Fruit fly (Drosophila melanogaster): ENCODE measurements around the gene PolI.

The PolI gene

DNA sequence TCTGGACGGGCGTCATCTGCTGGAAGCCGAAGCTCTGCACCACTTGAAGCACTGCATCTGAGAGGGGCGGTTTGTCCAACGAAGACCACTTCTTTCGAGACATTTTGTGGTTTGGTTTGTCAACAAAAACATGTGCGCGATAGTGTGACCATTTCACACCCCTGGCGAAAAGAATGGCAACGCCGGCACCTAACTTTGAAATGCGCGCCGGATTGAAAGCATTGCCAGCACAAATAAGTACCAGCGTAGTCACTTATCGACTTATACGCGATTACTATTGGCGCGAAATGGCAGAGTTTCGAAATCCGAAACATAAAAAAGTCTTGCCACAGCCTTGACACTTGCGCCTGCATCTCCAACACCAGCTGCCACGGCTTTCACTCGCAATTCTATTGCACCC is 36.4 kb downstream of the PolI start, which contains the start of gene CG9630 (continued):
- TF ChIP-seq mirr (GFP tag; optimal IDR thresholded peaks at IDR 0.05) (no peak), repo (GFP tag; optimal IDR thresholded peaks at IDR 0.05) (no peak), knrl (GFP tag; IDR thresholded peaks at IDR 0.05; ENCODE audit: partially characterized antibody) (0 out of 3 replicates have a peak, but pooled peaks have one; percentile 44), vnd (GFP tag; IDR thresholded peaks at IDR 0.05; ENCODE audit: partially characterized antibody) (0 out of 3 replicates have a peak, but pooled peaks have one; percentile 41), amos (GFP tag; IDR thresholded peaks at IDR 0.05; ENCODE audit: partially characterized antibody) (peak; percentile 69), CG18599 (GFP tag; optimal IDR thresholded peaks at IDR 0.05) (no peak), pzg (GFP tag; optimal IDR thresholded peaks at IDR 0.05) (peak; percentile 97), CG17802 (tag; optimal IDR thresholded peaks at IDR 0.05) (no peak), abd-A (tag; optimal IDR thresholded peaks at IDR 0.05) (no peak), CG9609 (GFP tag; optimal IDR thresholded peaks at IDR 0.05) (no peak), C15 (GFP tag; IDR thresholded peaks at IDR 0.05) (no peak), cg (GFP tag; optimal IDR thresholded peaks at IDR 0.05) (no peak), CG17912 (GFP tag; optimal IDR thresholded peaks at IDR 0.05) (no peak), tup (GFP tag; optimal IDR thresholded peaks at IDR 0.05) (no peak), CG9437 (GFP tag; optimal IDR thresholded peaks at IDR 0.05) (no peak), CG13123 (GFP tag; optimal IDR thresholded peaks at IDR 0.05) (no peak), CG12104 (GFP tag; optimal IDR thresholded peaks at IDR 0.05) (no peak), pum (GFP tag; optimal IDR thresholded peaks at IDR 0.05) (no peak), Trl (optimal IDR thresholded peaks at IDR 0.05) (no peak), Trl (GFP tag; optimal IDR thresholded peaks at IDR 0.05) (no peak), CHES-1-like (GFP tag; optimal IDR thresholded peaks at IDR 0.05) (peak; percentile 36), CG10274 (GFP tag; optimal IDR thresholded peaks at IDR 0.05) (no peak), Neu2 (GFP tag; optimal IDR thresholded peaks at IDR 0.05; ENCODE audit: borderline replicate concordance) (no peak), lmd (GFP tag; IDR thresholded peaks at IDR 0.05) (no peak), onecut (GFP tag; IDR thresholded peaks at IDR 0.05) (no peak), cas (GFP tag; IDR thresholded peaks at IDR 0.05) (no peak), CG2202 (tag; optimal IDR thresholded peaks at IDR 0.05) (no peak), zfh1 (GFP tag; IDR thresholded peaks at IDR 0.05) (no peak), disco-r (GFP tag; optimal IDR thresholded peaks at IDR 0.05) (no peak), stwl (tag; optimal IDR thresholded peaks at IDR 0.05) (no peak), B-H1 (GFP tag; IDR thresholded peaks at IDR 0.05) (no peak), Sin3A (optimal IDR thresholded peaks at IDR 0.05) (peak; percentile 56), HLH4C (GFP tag; IDR thresholded peaks at IDR 0.05; ENCODE audit: partially characterized antibody) (peak; percentile 54; the same call in 2 of the 3 replicates), Antp (GFP tag; optimal IDR thresholded peaks at IDR 0.05) (no peak), Fer2 (tag; optimal IDR thresholded peaks at IDR 0.05) (no peak), gfzf (GFP tag; optimal IDR thresholded peaks at IDR 0.05) (peak; percentile 69), Asciz (GFP tag; optimal IDR thresholded peaks at IDR 0.05) (no peak), sc (optimal IDR thresholded peaks at IDR 0.05) (no peak), sc (GFP tag; optimal IDR thresholded peaks at IDR 0.05) (no peak), Hr51 (GFP tag; optimal IDR thresholded peaks at IDR 0.05) (no peak), CG34376 (GFP tag; optimal IDR thresholded peaks at IDR 0.05) (no peak), fd3F (GFP tag; optimal IDR thresholded peaks at IDR 0.05) (no peak), ewg (GFP tag; optimal IDR thresholded peaks at IDR 0.05) (peak; percentile 1), CG2712 (tag; optimal IDR thresholded peaks at IDR 0.05) (peak; percentile 24), gce (GFP tag; IDR thresholded peaks at IDR 0.05) (no peak), CG16813 (GFP tag; IDR thresholded peaks at IDR 0.05; ENCODE audit: partially characterized antibody) (peak; percentile 59; the same call in 1 of the 3 replicates), Dref (GFP tag; IDR thresholded peaks at IDR 0.05) (peak; percentile 78), CG1233 (GFP tag; optimal IDR thresholded peaks at IDR 0.05) (no peak), Ada2b (GFP tag; IDR thresholded peaks at IDR 0.05) (no peak), CG12391 (tag; optimal IDR thresholded peaks at IDR 0.05) (no peak), CG2678 (tag; optimal IDR thresholded peaks at IDR 0.05) (no peak)
